Fruit fly (Drosophila melanogaster): ENCODE measurements around the gene LysS.

DNA sequence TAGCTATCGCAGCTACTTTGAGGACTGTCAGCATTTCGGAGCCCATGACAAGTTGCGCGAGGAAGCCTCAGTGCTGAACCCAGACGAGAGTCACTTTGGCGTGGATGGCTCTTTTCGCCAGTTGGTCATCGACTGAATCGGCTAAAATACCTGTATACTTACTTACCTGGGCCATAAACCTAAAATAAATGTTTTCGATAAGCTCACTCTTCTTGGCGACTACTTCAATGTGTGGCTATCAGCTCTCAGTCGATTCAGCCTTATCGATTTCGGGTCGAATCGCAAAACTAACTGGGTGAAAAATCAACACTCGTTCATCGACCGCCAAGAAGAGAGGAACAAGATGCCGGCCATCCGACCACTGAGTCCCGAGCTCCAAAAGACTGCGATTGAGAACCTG, 6.3 kb downstream of the LysS start, which contains the start of gene CG33966:
- no peak for TF ChIP-seq lola (GFP tag; optimal IDR thresholded peaks at IDR 0.05)
- no peak for TF ChIP-seq br (GFP tag; optimal IDR thresholded peaks at IDR 0.05)

Data from whole organism, wandering third instar larva.